Fruit fly (Drosophila melanogaster): ENCODE measurements around the gene CRMP.

Gene CRMP

DNA sequence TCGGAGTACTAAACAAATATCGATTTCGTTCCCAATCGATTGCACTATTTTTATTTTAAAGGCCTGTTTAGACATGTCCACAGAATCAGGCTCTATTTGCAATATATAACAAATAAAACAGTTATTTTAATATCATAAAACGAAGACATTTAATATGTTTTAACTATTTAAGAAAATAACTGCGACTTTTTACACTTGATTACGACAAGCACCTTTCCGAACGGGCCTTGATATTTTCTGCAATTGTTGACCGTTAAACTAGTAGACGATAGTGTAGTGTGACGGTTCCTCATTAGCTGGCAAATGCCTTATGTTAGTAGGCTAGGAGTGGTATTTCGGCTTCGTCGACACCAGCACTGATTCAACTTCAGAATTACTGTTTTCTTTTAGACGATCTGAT lies 2.3 kb upstream of the CRMP start, which contains the start of the genes CG2931 and Rheb (continued):
- TF ChIP-seq br (optimal IDR thresholded peaks at IDR 0.05) = no peak
- peak; percentile 62 for TF ChIP-seq zen (tag; optimal IDR thresholded peaks at IDR 0.05)
- TF ChIP-seq cato (GFP tag; optimal IDR thresholded peaks at IDR 0.05; ENCODE audit: borderline replicate concordance) = no peak
- TF ChIP-seq onecut (GFP tag; IDR thresholded peaks at IDR 0.05) = peak; percentile 84
- peak; percentile 79 for TF ChIP-seq Ptx1 (GFP tag; IDR thresholded peaks at IDR 0.05)
- TF ChIP-seq Oaz (GFP tag; IDR thresholded peaks at IDR 0.05) = peak; percentile 49; the same call in 1 of the 2 replicates
- TF ChIP-seq CG8924 (tag; optimal IDR thresholded peaks at IDR 0.05) = peak; percentile 72
- peak; percentile 63; the same call in 1 of the 2 replicates for TF ChIP-seq CG11085 (GFP tag; IDR thresholded peaks at IDR 0.05)
- TF ChIP-seq slp2 (GFP tag; optimal IDR thresholded peaks at IDR 0.05) = peak; percentile 14
- TF ChIP-seq CG43689 (GFP tag; IDR thresholded peaks at IDR 0.05) = no peak
- peak; percentile 63; the same call in 2 of the 3 replicates for TF ChIP-seq CG14860 (GFP tag; IDR thresholded peaks at IDR 0.05; ENCODE audit: partially characterized antibody)
- TF ChIP-seq CG3407 (GFP tag; optimal IDR thresholded peaks at IDR 0.05) = peak; percentile 22
- TF ChIP-seq CG4820 (GFP tag; optimal IDR thresholded peaks at IDR 0.05) = peak; percentile 61
- no peak for TF ChIP-seq Taf1 (GFP tag; IDR thresholded peaks at IDR 0.05)
- peak; percentile 44 for TF ChIP-seq CG33557 (GFP tag; optimal IDR thresholded peaks at IDR 0.05)
- TF ChIP-seq CG10654 (GFP tag; optimal IDR thresholded peaks at IDR 0.05) = peak; percentile 56
- TF ChIP-seq vnd (GFP tag; IDR thresholded peaks at IDR 0.05; ENCODE audit: partially characterized antibody) = peak; percentile 74
- peak; percentile 58 for TF ChIP-seq CG10979 (tag; optimal IDR thresholded peaks at IDR 0.05)
- TF ChIP-seq CG9932 (GFP tag; IDR thresholded peaks at IDR 0.05) = peak; percentile 83
- TF ChIP-seq CG4617 (GFP tag; optimal IDR thresholded peaks at IDR 0.05; ENCODE audit: borderline replicate concordance) = peak; percentile 87
- TF ChIP-seq inv (GFP tag; IDR thresholded peaks at IDR 0.05; ENCODE audit: partially characterized antibody) = peak; percentile 68
- TF ChIP-seq CG17385 (GFP tag; optimal IDR thresholded peaks at IDR 0.05) = peak; percentile 45
- no peak for TF ChIP-seq CG10565 (GFP tag; optimal IDR thresholded peaks at IDR 0.05)
- no peak for TF ChIP-seq schlank (tag; optimal IDR thresholded peaks at IDR 0.05)
- TF ChIP-seq CG10431 (GFP tag; optimal IDR thresholded peaks at IDR 0.05) = peak; percentile 16
- TF ChIP-seq CG9215 (GFP tag; IDR thresholded peaks at IDR 0.05) = peak; percentile 52
- no peak for TF ChIP-seq gce (GFP tag; IDR thresholded peaks at IDR 0.05)
- no peak for TF ChIP-seq ro (GFP tag; IDR thresholded peaks at IDR 0.05)
- peak; percentile 73 for TF ChIP-seq hbn (GFP tag; IDR thresholded peaks at IDR 0.05; ENCODE audit: partially characterized antibody)
- peak; percentile 42 for TF ChIP-seq vfl (GFP tag; optimal IDR thresholded peaks at IDR 0.05)
- TF ChIP-seq Atf3 (GFP tag; optimal IDR thresholded peaks at IDR 0.05) = no peak
- no peak; the same call in 2 of the 3 replicates for TF ChIP-seq zen2 (GFP tag; IDR thresholded peaks at IDR 0.05; ENCODE audit: partially characterized antibody)
- TF ChIP-seq corto (GFP tag; optimal IDR thresholded peaks at IDR 0.05) = peak; percentile 41
- peak; percentile 81 for TF ChIP-seq Xrp1 (GFP tag; IDR thresholded peaks at IDR 0.05)
- peak; percentile 34 for TF ChIP-seq Fer2 (tag; optimal IDR thresholded peaks at IDR 0.05)
- TF ChIP-seq CG12769 (tag; optimal IDR thresholded peaks at IDR 0.05) = no peak
- peak; percentile 48 for TF ChIP-seq CG13123 (GFP tag; optimal IDR thresholded peaks at IDR 0.05)
- TF ChIP-seq sc (optimal IDR thresholded peaks at IDR 0.05) = no peak
- TF ChIP-seq sc (GFP tag; optimal IDR thresholded peaks at IDR 0.05) = no peak
- no peak for TF ChIP-seq CG4404 (GFP tag; IDR thresholded peaks at IDR 0.05)
- TF ChIP-seq CTCF (GFP tag; optimal IDR thresholded peaks at IDR 0.05) = peak; percentile 27
- TF ChIP-seq CG13287 (GFP tag; IDR thresholded peaks at IDR 0.05; ENCODE audit: partially characterized antibody) = peak; percentile 85
- peak; percentile 55 for TF ChIP-seq mam (GFP tag; optimal IDR thresholded peaks at IDR 0.05)
- TF ChIP-seq Hr51 (GFP tag; optimal IDR thresholded peaks at IDR 0.05) = peak; percentile 53 to 63
- peak; percentile 60 for TF ChIP-seq Blimp-1 (GFP tag; optimal IDR thresholded peaks at IDR 0.05)
- TF ChIP-seq Lim3 (GFP tag; IDR thresholded peaks at IDR 0.05) = no peak
- TF ChIP-seq CG7786 (GFP tag; optimal IDR thresholded peaks at IDR 0.05) = peak; percentile 19
- peak; percentile 81 for TF ChIP-seq CG15514 (GFP tag; optimal IDR thresholded peaks at IDR 0.05)
- TF ChIP-seq Rfx (GFP tag; IDR thresholded peaks at IDR 0.05) = peak; percentile 81
- TF ChIP-seq stc (GFP tag; IDR thresholded peaks at IDR 0.05) = peak; percentile 39; the same call in 1 of the 2 replicates
- peak; percentile 66 for TF ChIP-seq Max (GFP tag; optimal IDR thresholded peaks at IDR 0.05)
